Worm (Caenorhabditis elegans) whole organism, L2 larva: ENCODE measurements around the gene catp-5.

Experiments
- blmp-1 ChIP-seq: sonication (generic microtip); optimal IDR thresholded peaks from 2 replicates; lab custom pipeline; 2017; ENCODE audit warnings: missing genetic modification characterization, mild to moderate bottlenecking, missing compliant biosample characterization, antibody characterized with exemption, moderate library complexity; ENCODE audit not compliant: insufficient read depth
- ceh-82 ChIP-seq: fragments of 150-350 bp; optimal IDR thresholded peaks from 2 replicates; lab custom pipeline; 2014; ENCODE audit warnings: missing biosample characterization, missing genetic modification characterization
- lin-11 ChIP-seq: fragments of 150-350 bp; sonication (generic microtip); optimal IDR thresholded peaks from 2 replicates; lab custom pipeline; 2014; ENCODE audit warnings: missing biosample characterization, missing genetic modification characterization, inconsistent platforms, mixed read lengths
- nhr-237 ChIP-seq: fragments of 150-350 bp; optimal IDR thresholded peaks from 2 replicates; lab custom pipeline; 2014; ENCODE audit warnings: missing biosample characterization, missing genetic modification characterization
- unc-39 ChIP-seq: fragments of 150-350 bp; optimal IDR thresholded peaks from 2 replicates; lab custom pipeline; 2014; ENCODE audit warnings: missing biosample characterization, missing genetic modification characterization

ce11 chrX:8059999-8060398 is 38.7 kb downstream of the catp-5 start:
- no peak for TF ChIP-seq ceh-82 (tag; lab: Kevin White, UChicago)
- no peak for TF ChIP-seq lin-11 (tag; lab: Kevin White, UChicago)
- TF ChIP-seq blmp-1, result no peak
- no peak for TF ChIP-seq nhr-237 (tag; lab: Kevin White, UChicago)
- no peak for TF ChIP-seq unc-39 (tag; lab: Kevin White, UChicago)
